Fruit fly (Drosophila melanogaster) whole organism, embryonic: ENCODE measurements around the gene Acsx3.

Experiments
- Bdp1 ChIP-seq: fragments of 200-800 bp; sonication (Bioruptor generic); optimal IDR thresholded peaks from 3 replicates; lab custom pipeline; 2016; ENCODE audit warnings: missing biosample characterization, missing genetic modification characterization
- Bgb ChIP-seq: fragments of 200-800 bp; sonication (Bioruptor generic); IDR thresholded peaks from 2 replicates; pipeline ENCODE4 v1.3.6; 2022; ENCODE audit warnings: missing biosample characterization, missing genetic modification characterization; ENCODE audit not compliant: partially characterized antibody
- CG10209 ChIP-seq: fragments of 200-800 bp; sonication (Bioruptor generic); optimal IDR thresholded peaks from 3 replicates; lab custom pipeline; 2017; ENCODE audit warnings: missing biosample characterization, mild to moderate bottlenecking, missing genetic modification characterization, missing genetic modification reagents
- CG10543 ChIP-seq: fragments of 200-800 bp; sonication (Bioruptor generic); optimal IDR thresholded peaks from 3 replicates; lab custom pipeline; 2017; ENCODE audit warnings: missing biosample characterization, mild to moderate bottlenecking, missing genetic modification characterization, moderate library complexity
- CG12769 ChIP-seq: fragments of 200-800 bp; sonication (Bioruptor generic); optimal IDR thresholded peaks from 2 replicates; lab custom pipeline; 2019; ENCODE audit warnings: missing biosample characterization, mild to moderate bottlenecking, missing genetic modification characterization, moderate library complexity
- CG14860 ChIP-seq: fragments of 200-800 bp; sonication (Bioruptor generic); IDR thresholded peaks from 3 replicates; pipeline ENCODE4 v1.3.6; 2022; ENCODE audit warnings: missing biosample characterization, missing genetic modification characterization; ENCODE audit not compliant: partially characterized antibody
- CG15479 ChIP-seq: fragments of 200-800 bp; sonication (Bioruptor generic); optimal IDR thresholded peaks from 3 replicates; lab custom pipeline; 2019; ENCODE audit warnings: missing biosample characterization, mild to moderate bottlenecking, missing genetic modification characterization, moderate library complexity
- CG16813 ChIP-seq: fragments of 200-800 bp; sonication (Bioruptor generic); IDR thresholded peaks from 3 replicates; pipeline ENCODE4 v1.3.6; 2022; ENCODE audit warnings: missing biosample characterization, missing genetic modification characterization; ENCODE audit not compliant: partially characterized antibody
- CG17328 ChIP-seq: fragments of 200-800 bp; sonication (Bioruptor generic); IDR thresholded peaks from 2 replicates; pipeline ENCODE4 v1.3.6; 2022; ENCODE audit warnings: missing biosample characterization, missing genetic modification characterization
- CG34376 ChIP-seq: fragments of 200-800 bp; sonication (Bioruptor generic); optimal IDR thresholded peaks from 2 replicates; lab custom pipeline; 2018; ENCODE audit warnings: missing biosample characterization, mild to moderate bottlenecking, missing genetic modification characterization
- CG6791 ChIP-seq: fragments of 200-800 bp; sonication (Bioruptor generic); IDR thresholded peaks from 3 replicates; pipeline ENCODE4 v1.3.6; 2022; ENCODE audit warnings: missing biosample characterization, missing genetic modification characterization; ENCODE audit not compliant: partially characterized antibody
- CTCF ChIP-seq: fragments of 200-800 bp; sonication (Bioruptor generic); optimal IDR thresholded peaks from 2 replicates; lab custom pipeline; 2017; ENCODE audit warnings: missing biosample characterization, mild to moderate bottlenecking, missing genetic modification characterization, moderate library complexity
- Deaf1 ChIP-seq: fragments of 200-800 bp; optimal IDR thresholded peaks from 3 replicates; lab custom pipeline; 2019; ENCODE audit warnings: missing biosample characterization, mild to moderate bottlenecking, missing genetic modification characterization, moderate library complexity
- Hr78 ChIP-seq, 2 experiments: fragments of 200-800 bp in 1 of 2; fragments of >200 bp in 1 of 2; sonication (Bioruptor generic) in 1 of 2; optimal IDR thresholded peaks; 2 replicates each; lab custom pipeline; 2017 to 2019; ENCODE audit warnings: missing biosample characterization in 2 of 2, missing genetic modification characterization in 2 of 2, mild to moderate bottlenecking in 1 of 2, moderate library complexity in 1 of 2
- Jarid2 ChIP-seq: fragments of 200-800 bp; sonication (Bioruptor generic); optimal IDR thresholded peaks from 3 replicates; lab custom pipeline; 2017; ENCODE audit warnings: mild to moderate bottlenecking, missing biosample characterization, missing genetic modification reagents, missing genetic modification characterization
- Med ChIP-seq: fragments of 200-800 bp; sonication (Bioruptor generic); peaks from one replicate; lab custom pipeline; 2016; ENCODE audit warnings: missing biosample characterization, missing genetic modification characterization, mild to moderate bottlenecking, inconsistent platforms, moderate library complexity
- Oaz ChIP-seq: fragments of 200-800 bp; sonication (Bioruptor generic); IDR thresholded peaks from 2 replicates; pipeline ENCODE4 v1.3.6; 2022; ENCODE audit warnings: missing biosample characterization, missing genetic modification characterization
- Pdp1 ChIP-seq, 2 experiments: fragments of 200-800 bp; sonication (Bioruptor generic); optimal IDR thresholded peaks; 3 replicates each; lab custom pipeline; 2016; ENCODE audit warnings: missing biosample characterization in 2 of 2, missing genetic modification characterization in 2 of 2, mild to moderate bottlenecking in 1 of 2, moderate library complexity in 1 of 2
- Rfx ChIP-seq: fragments of 200-800 bp; sonication (Bioruptor generic); IDR thresholded peaks from 2 replicates; pipeline ENCODE4 v1.3.6; 2022; ENCODE audit warnings: missing biosample characterization, missing genetic modification characterization
- Scr ChIP-seq: fragments of 200-800 bp; sonication (Bioruptor generic); IDR thresholded peaks from 2 replicates; pipeline ENCODE4 v1.3.6; 2022; ENCODE audit warnings: missing biosample characterization, missing genetic modification characterization; ENCODE audit not compliant: partially characterized antibody
- Side ChIP-seq: fragments of 200-800 bp; sonication (Bioruptor generic); optimal IDR thresholded peaks from 2 replicates; lab custom pipeline; 2016; ENCODE audit warnings: missing biosample characterization, missing genetic modification characterization
- Usf ChIP-seq: fragments of 200-800 bp; sonication (Bioruptor generic); optimal IDR thresholded peaks from 2 replicates; lab custom pipeline; 2017; ENCODE audit warnings: missing genotype, missing biosample characterization, missing genetic modification characterization
- amos ChIP-seq: fragments of 200-800 bp; sonication (Bioruptor generic); IDR thresholded peaks from 2 replicates; pipeline ENCODE4 v1.3.6; 2022; ENCODE audit warnings: missing biosample characterization, missing genetic modification characterization; ENCODE audit not compliant: partially characterized antibody
- bbx ChIP-seq: fragments of 200-800 bp; sonication (Bioruptor generic); IDR thresholded peaks from 2 replicates; pipeline ENCODE4 v1.3.6; 2022; ENCODE audit warnings: missing biosample characterization, missing genetic modification characterization; ENCODE audit not compliant: partially characterized antibody
- chinmo ChIP-seq: fragments of 200-800 bp; sonication (Bioruptor generic); IDR thresholded peaks from 4 replicates; pipeline ENCODE4 v1.3.6; 2022; ENCODE audit warnings: missing biosample characterization, missing genetic modification characterization; ENCODE audit not compliant: partially characterized antibody
- cwo ChIP-seq: fragments of 200-800 bp; sonication (Bioruptor generic); optimal IDR thresholded peaks from 3 replicates; lab custom pipeline; 2017; ENCODE audit warnings: missing biosample characterization, missing genetic modification characterization, mild to moderate bottlenecking, moderate library complexity, missing genetic modification reagents
- exex ChIP-seq: fragments of 200-800 bp; sonication (Bioruptor generic); optimal IDR thresholded peaks from 4 replicates; lab custom pipeline; 2018; ENCODE audit warnings: missing biosample characterization, mild to moderate bottlenecking, missing genetic modification characterization, moderate library complexity
- ftz-f1 ChIP-seq: fragments of 200-800 bp; sonication (Bioruptor generic); optimal IDR thresholded peaks from 2 replicates; lab custom pipeline; 2016; ENCODE audit warnings: missing biosample characterization, missing genetic modification characterization
- gem ChIP-seq: fragments of 200-800 bp; sonication (Bioruptor generic); optimal IDR thresholded peaks from 2 replicates; lab custom pipeline; 2019; ENCODE audit warnings: missing biosample characterization, mild to moderate bottlenecking, missing genetic modification characterization, moderate library complexity
- grn ChIP-seq: fragments of 200-800 bp; sonication (Bioruptor generic); optimal IDR thresholded peaks from 3 replicates; lab custom pipeline; 2017; ENCODE audit warnings: missing biosample characterization, missing genetic modification characterization
- ind ChIP-seq: fragments of 200-800 bp; sonication (Bioruptor generic); optimal IDR thresholded peaks from 3 replicates; lab custom pipeline; 2016; ENCODE audit warnings: missing biosample characterization, missing genetic modification characterization
- jigr1 ChIP-seq: fragments of 200-800 bp; sonication (Bioruptor generic); IDR thresholded peaks from 3 replicates; pipeline ENCODE4 v1.3.6; 2022; ENCODE audit warnings: missing biosample characterization, missing genetic modification characterization
- knrl ChIP-seq: fragments of 200-800 bp; sonication (Bioruptor generic); IDR thresholded peaks from 3 replicates; pipeline ENCODE4 v1.3.6; 2022; ENCODE audit warnings: missing biosample characterization, missing genetic modification characterization; ENCODE audit not compliant: partially characterized antibody
- lab ChIP-seq: fragments of 200-800 bp; sonication (Bioruptor generic); optimal IDR thresholded peaks from 3 replicates; lab custom pipeline; 2017; ENCODE audit warnings: missing biosample characterization, missing genetic modification characterization, mild to moderate bottlenecking, moderate library complexity, missing genetic modification reagents
- mirr ChIP-seq: fragments of 200-800 bp; sonication (Bioruptor generic); optimal IDR thresholded peaks from 3 replicates; lab custom pipeline; 2018; ENCODE audit warnings: missing biosample characterization, mild to moderate bottlenecking, missing genetic modification characterization
- mld ChIP-seq: fragments of 200-800 bp; sonication (Bioruptor generic); IDR thresholded peaks from 3 replicates; pipeline ENCODE4 v1.3.6; 2022; ENCODE audit warnings: missing biosample characterization, missing genetic modification characterization; ENCODE audit not compliant: partially characterized antibody
- nmo ChIP-seq: fragments of 200-800 bp; sonication (Bioruptor generic); optimal IDR thresholded peaks from 2 replicates; lab custom pipeline; 2018; ENCODE audit warnings: missing biosample characterization, mild to moderate bottlenecking, missing genetic modification characterization, moderate library complexity
- row ChIP-seq: fragments of 200-800 bp; sonication (Bioruptor generic); IDR thresholded peaks from 3 replicates; pipeline ENCODE4 v1.3.6; 2022; ENCODE audit warnings: missing biosample characterization, missing genetic modification characterization
- run ChIP-seq: fragments of 200-800 bp; sonication (Bioruptor generic); optimal IDR thresholded peaks from 3 replicates; lab custom pipeline; 2018; ENCODE audit warnings: missing biosample characterization, mild to moderate bottlenecking, missing genetic modification characterization
- sd ChIP-seq: fragments of 200-800 bp; sonication (Bioruptor generic); optimal IDR thresholded peaks from 3 replicates; lab custom pipeline; 2018; ENCODE audit warnings: missing biosample characterization, mild to moderate bottlenecking, missing genetic modification characterization, moderate library complexity
- ssp ChIP-seq: fragments of 200-800 bp; sonication (Bioruptor generic); IDR thresholded peaks from 2 replicates; pipeline ENCODE4 v1.3.6; 2022; ENCODE audit warnings: missing biosample characterization, missing genetic modification characterization
- stwl ChIP-seq: fragments of 200-800 bp; sonication (Bioruptor generic); optimal IDR thresholded peaks from 3 replicates; lab custom pipeline; 2018; ENCODE audit warnings: missing biosample characterization, mild to moderate bottlenecking, missing genetic modification characterization, moderate library complexity
- sug ChIP-seq: fragments of 200-800 bp; optimal IDR thresholded peaks from 2 replicates; lab custom pipeline; 2019; ENCODE audit warnings: missing biosample characterization, mild to moderate bottlenecking, missing genetic modification characterization, moderate library complexity
- trem ChIP-seq: fragments of 200-800 bp; optimal IDR thresholded peaks from 3 replicates; lab custom pipeline; 2019; ENCODE audit warnings: missing biosample characterization, mild to moderate bottlenecking, missing genetic modification characterization, moderate library complexity
- z ChIP-seq: fragments of 200-800 bp; sonication (Bioruptor generic); IDR thresholded peaks from 3 replicates; pipeline ENCODE4 v1.3.6; 2022; ENCODE audit warnings: missing biosample characterization, missing genetic modification characterization
- zfh1 ChIP-seq: fragments of 200-800 bp; sonication (Bioruptor generic); IDR thresholded peaks from 3 replicates; pipeline ENCODE4 v1.3.6; 2022; ENCODE audit warnings: missing biosample characterization, missing genetic modification characterization

The Acsx3 gene

DNA sequence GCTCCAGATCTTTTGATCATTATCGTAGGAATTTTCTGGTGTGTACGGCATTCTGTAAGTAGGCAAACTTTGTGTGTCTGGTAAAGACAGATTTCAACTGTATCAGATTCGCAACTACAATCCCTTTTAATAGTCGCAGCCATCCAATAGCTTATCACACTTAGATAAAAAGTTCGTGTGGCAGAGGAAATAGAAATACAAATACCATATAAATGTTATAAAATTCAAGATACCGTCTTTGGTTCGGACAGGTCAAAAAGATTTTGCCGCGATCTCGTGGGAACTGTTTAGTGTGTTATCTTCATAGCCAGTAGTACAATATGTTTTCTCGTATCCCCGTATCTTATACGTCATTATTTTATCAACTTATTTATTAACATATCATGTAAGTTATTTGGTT is 3.9 kb upstream of the Acsx3 start, which contains the start of gene Acsx1R:
Acsx1R (minus strand) TSS at position 101 of the 400 bp plus-strand sequence.
- TF ChIP-seq Side = no peak
- TF ChIP-seq Usf = no peak
- TF ChIP-seq CG12769 (tag; lab: Kevin White, UChicago) = no peak
- TF ChIP-seq ssp = no peak
- TF ChIP-seq run (tag; lab: Kevin White, UChicago) = no peak
- no peak for TF ChIP-seq Bdp1 (GFP tag; lab: Kevin White, UChicago)
- no peak for TF ChIP-seq Oaz
- no peak for TF ChIP-seq Scr
- no peak for TF ChIP-seq trem (tag; lab: Kevin White, UChicago)
- no peak for TF ChIP-seq zfh1 (GFP tag; lab: Robert Waterston, UW)
- TF ChIP-seq nmo (GFP tag; lab: Kevin White, UChicago) = no peak
- no peak for TF ChIP-seq CG14860 (GFP tag; lab: Robert Waterston, UW)
- TF ChIP-seq jigr1 (GFP tag; lab: Robert Waterston, UW) = no peak

DNA sequence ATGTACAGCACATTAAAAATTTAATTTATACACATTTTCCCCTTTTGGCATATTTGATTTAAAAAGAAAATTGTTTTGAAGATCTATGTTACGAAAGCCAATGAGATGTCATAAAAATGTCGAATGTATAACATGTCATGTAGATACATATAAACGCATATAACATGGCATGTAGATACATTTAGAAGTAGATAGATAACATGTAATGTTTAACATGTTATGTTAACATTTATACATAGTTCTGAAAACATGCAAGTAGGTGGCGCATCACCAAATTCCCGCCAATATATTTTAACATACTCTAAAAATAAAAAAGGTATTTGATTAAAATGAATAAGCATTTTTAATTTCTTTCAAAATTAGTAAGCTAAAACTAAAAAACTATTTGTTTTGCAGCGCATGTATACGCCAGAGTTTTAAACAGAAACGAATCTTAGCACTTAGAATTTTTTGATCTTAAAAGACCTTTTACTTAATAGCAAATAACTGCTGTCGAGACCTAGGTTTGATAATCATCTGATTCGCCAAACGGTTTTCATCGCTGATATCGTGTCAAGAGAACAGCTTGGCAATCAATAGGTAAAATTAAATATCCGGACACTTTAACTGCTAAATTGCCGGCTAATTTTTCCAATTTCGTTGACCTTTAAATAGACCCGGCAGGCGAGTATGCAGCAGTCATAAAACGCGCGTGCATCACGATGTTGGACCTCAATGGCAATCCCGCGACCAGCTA is 2.8 kb upstream of the Acsx3 start, which contains the start of gene Acsx2:
Acsx2 (plus strand) TSS at position 686 of the 736 bp plus-strand sequence.
- TF ChIP-seq CTCF (GFP tag; lab: Kevin White, UChicago) (peak; percentile 90), row (GFP tag; lab: Robert Waterston, UW) (no peak), gem (tag; lab: Kevin White, UChicago) (no peak), CG16813 (peak; percentile 48; the same call in 1 of the 3 replicates), knrl (GFP tag; lab: Robert Waterston, UW) (peak; percentile 46; the same call in 2 of the 3 replicates), bbx (0 out of 2 replicates have a peak, but pooled peaks have one; percentile 33), CG12769 (tag; lab: Kevin White, UChicago) (no peak), mld (0 out of 3 replicates have a peak, but pooled peaks have one; percentile 18), stwl (tag; lab: Kevin White, UChicago) (peak; percentile 61), CG6791 (0 out of 3 replicates have a peak, but pooled peaks have one; percentile 11), Bgb (GFP tag; lab: Robert Waterston, UW) (peak; percentile 40; the same call in 1 of the 2 replicates), amos (GFP tag; lab: Robert Waterston, UW) (peak; percentile 63)

DNA sequence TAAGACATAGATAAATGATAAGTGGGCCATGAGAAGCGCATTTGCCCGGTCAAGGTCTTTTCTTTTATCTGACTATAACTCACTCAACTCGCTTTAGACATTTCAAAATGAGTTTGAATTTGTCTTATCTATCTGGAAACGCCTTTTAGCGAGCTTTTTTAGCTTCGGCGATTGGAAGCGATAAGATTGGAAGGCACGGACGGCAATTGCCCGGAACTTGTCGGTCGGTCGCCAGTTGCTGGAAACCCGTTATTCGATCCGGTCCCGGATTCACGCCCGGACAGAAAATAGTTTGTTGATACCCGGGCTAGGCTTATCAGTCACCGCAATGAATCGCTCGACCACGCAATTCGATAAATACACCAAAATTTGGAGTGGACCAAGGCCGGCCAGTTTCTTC is 2.2 kb downstream of the Acsx3 start, which contains the start of gene Acsx4:
Acsx4 (plus strand) TSS at position 233 of the 400 bp plus-strand sequence.
- TF ChIP-seq chinmo (GFP tag; lab: Robert Waterston, UW) (0 out of 4 replicates have a peak, but pooled peaks have one; percentile 34), exex (peak; percentile 55), Hr78 (GFP tag; optimal IDR thresholded peaks at IDR 0.05; lab: Kevin White, UChicago) (peak in 1 of 2 experiments; percentile 68), CG10209 (GFP tag; lab: Kevin White, UChicago) (no peak), Deaf1 (tag; lab: Kevin White, UChicago) (peak; percentile 80), CG34376 (GFP tag; lab: Kevin White, UChicago) (peak; percentile 79), cwo (GFP tag; lab: Kevin White, UChicago) (peak; percentile 10), ind (no peak), Rfx (no peak), CG15479 (GFP tag; lab: Kevin White, UChicago) (no peak), mirr (GFP tag; lab: Kevin White, UChicago) (peak; percentile 55), CG17328 (no peak), grn (GFP tag; lab: Kevin White, UChicago) (peak; percentile 84), lab (GFP tag; lab: Kevin White, UChicago) (peak; percentile 48), Pdp1 (GFP tag; optimal IDR thresholded peaks at IDR 0.05; lab: Kevin White, UChicago) (peak in 1 of 2 experiments; percentile 32), Jarid2 (GFP tag; lab: Kevin White, UChicago) (peak; percentile 10), CG10543 (peak; percentile 25), ftz-f1 (GFP tag; lab: Kevin White, UChicago) (peak; percentile 42), Med (GFP tag; lab: Kevin White, UChicago) (peak; percentile 53), sd (tag; lab: Kevin White, UChicago) (peak; percentile 51), sug (tag; lab: Kevin White, UChicago) (peak; percentile 62), z (GFP tag; lab: Robert Waterston, UW) (peak; percentile 76)
